Worm (Caenorhabditis elegans) whole organism, L4 larva: Measurements from ENCODE around the gene nep-17.

ENCODE experiments used
- F10B5.3 ChIP-seq: sonication (generic microtip); optimal IDR thresholded peaks from 2 replicates; lab custom pipeline; 2016; ENCODE audit warnings: mild to moderate bottlenecking, missing genetic modification characterization, missing compliant biosample characterization
- Y5F2A.4 ChIP-seq: fragments of 200-800 bp; sonication (Bioruptor generic); optimal IDR thresholded peaks from 2 replicates; lab custom pipeline; 2018; ENCODE audit warnings: mild to moderate bottlenecking, missing genetic modification characterization, missing compliant biosample characterization
- ZK546.5 ChIP-seq, 2 experiments: sonication (generic microtip); optimal IDR thresholded peaks; 2 replicates each; lab custom pipeline; 2017; ENCODE audit warnings: missing biosample characterization in 2 of 2, missing genetic modification characterization in 2 of 2
- ces-1 ChIP-seq: fragments of 150-350 bp; sonication (generic microtip); optimal IDR thresholded peaks from 4 replicates; lab custom pipeline; 2014; ENCODE audit warnings: missing biosample characterization, missing genetic modification reagents, missing genetic modification characterization
- cey-2 ChIP-seq: sonication (generic microtip); optimal IDR thresholded peaks from 3 replicates; lab custom pipeline; 2017; ENCODE audit warnings: missing genetic modification characterization, mild to moderate bottlenecking, missing compliant biosample characterization, antibody characterized with exemption, borderline replicate concordance; ENCODE audit not compliant: insufficient read depth
- hif-1 ChIP-seq, 2 experiments: sonication (generic microtip); optimal IDR thresholded peaks; 2 replicates each; lab custom pipeline; 2016 to 2017; ENCODE audit warnings: missing compliant biosample characterization in 2 of 2, missing genetic modification characterization in 2 of 2, missing genetic modification reagents in 2 of 2, missing genotype in 2 of 2, mild to moderate bottlenecking in 1 of 2
- lir-3 ChIP-seq: sonication (generic microtip); optimal IDR thresholded peaks from 2 replicates; lab custom pipeline; 2016; ENCODE audit warnings: mild to moderate bottlenecking, missing genetic modification characterization, missing compliant biosample characterization
- nhr-11 ChIP-seq: fragments of 150-350 bp; optimal IDR thresholded peaks from 2 replicates; lab custom pipeline; 2014; ENCODE audit warnings: missing biosample characterization, missing genetic modification characterization
- nhr-6 ChIP-seq: fragments of 150-350 bp; optimal IDR thresholded peaks from 2 replicates; lab custom pipeline; 2014; ENCODE audit warnings: missing biosample characterization, missing genetic modification characterization
- nhr-77 ChIP-seq: fragments of 150-350 bp; optimal IDR thresholded peaks from 2 replicates; lab custom pipeline; 2014; ENCODE audit warnings: missing biosample characterization, missing genetic modification characterization
- unc-62 ChIP-seq, 3 experiments: fragments of 150-350 bp in 1 of 3; sonication (generic microtip); optimal IDR thresholded peaks in 2 of 3; peaks in 1 of 3; 1 replicate in 1 of 3; 2 replicates in 2 of 3; lab custom pipeline; 2014 to 2017; ENCODE audit warnings: missing biosample characterization in 3 of 3, missing genetic modification characterization in 3 of 3, missing genetic modification reagents in 3 of 3, missing genotype in 1 of 3
- zip-11 ChIP-seq: fragments of 200-800 bp; sonication (Bioruptor generic); IDR thresholded peaks from 2 replicates; pipeline ENCODE4 v1.3.6; 2022; ENCODE audit warnings: missing genetic modification characterization, missing compliant biosample characterization

- TF ChIP-seq nhr-77: no peak
- no peak for TF ChIP-seq zip-11 (GFP tag; lab: Robert Waterston, UW)
- no peak for TF ChIP-seq hif-1 (tag; optimal IDR thresholded peaks at IDR 0.05; lab: Kevin White, UChicago)
- TF ChIP-seq nhr-6 (tag; lab: Kevin White, UChicago): no peak
- TF ChIP-seq nhr-11: no peak
- TF ChIP-seq unc-62 (GFP tag; optimal IDR thresholded peaks at IDR 0.05 in 1 of 2; lab: Kevin White, UChicago): no peak
- TF ChIP-seq unc-62 (tag; optimal IDR thresholded peaks at IDR 0.05; lab: Kevin White, UChicago): no peak
- TF ChIP-seq lir-3 (tag; lab: Kevin White, UChicago): no peak
- TF ChIP-seq ZK546.5 (tag; optimal IDR thresholded peaks at IDR 0.05; lab: Kevin White, UChicago): no peak
- TF ChIP-seq ces-1 (GFP tag; lab: Kevin White, UChicago): no peak
- TF ChIP-seq cey-2 (tag; lab: Kevin White, UChicago): no peak
- TF ChIP-seq F10B5.3 (tag; lab: Kevin White, UChicago): no peak
- no peak for TF ChIP-seq Y5F2A.4
Measured at ce11 chrII:13507535-13507934, at the start of gene nep-17.
